Worm (Caenorhabditis elegans): ENCODE results near the gene btb-18.

DNA sequence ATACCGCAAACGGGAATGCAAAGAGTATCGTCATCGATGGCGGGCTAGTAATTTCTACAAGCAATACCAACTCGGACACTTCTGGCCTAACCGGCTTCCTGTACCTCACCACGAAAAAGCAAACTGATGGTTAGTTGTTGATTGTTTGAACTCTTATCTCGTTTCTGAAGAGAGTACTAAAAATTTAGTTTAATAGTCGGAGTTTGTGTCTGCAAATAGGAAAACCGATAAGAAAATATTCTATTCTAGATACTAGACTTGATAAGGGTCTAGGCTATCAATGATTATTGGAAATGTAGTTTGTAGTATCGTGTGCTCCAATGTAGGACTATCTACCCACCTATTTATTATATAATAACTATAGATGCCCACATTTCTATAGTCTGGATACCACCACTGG is 20.8 kb downstream of the btb-18 start:
- no peak for TF ChIP-seq elt-1 (tag; optimal IDR thresholded peaks at IDR 0.05)
- TF ChIP-seq nhr-237 (tag; optimal IDR thresholded peaks at IDR 0.05): no peak
- TF ChIP-seq fos-1 (tag; optimal IDR thresholded peaks at IDR 0.05): no peak
- no peak for TF ChIP-seq lin-39 (tag; optimal IDR thresholded peaks at IDR 0.05)
- TF ChIP-seq fkh-10 (GFP tag; optimal IDR thresholded peaks at IDR 0.05): no peak
- TF ChIP-seq nhr-28 (tag; optimal IDR thresholded peaks at IDR 0.05): no peak
- no peak for TF ChIP-seq mdl-1 (tag; optimal IDR thresholded peaks at IDR 0.05)
- no peak for TF ChIP-seq ceh-16 (tag; optimal IDR thresholded peaks at IDR 0.05)
